Fruit fly (Drosophila melanogaster) whole organism, embryonic: ENCODE measurements around the gene JMJD5.

ENCODE experiments used
- CG11085 ChIP-seq: fragments of 200-800 bp; sonication (Bioruptor generic); IDR thresholded peaks from 2 replicates; pipeline ENCODE4 v1.3.6; 2022; ENCODE audit warnings: missing biosample characterization, missing genetic modification characterization
- CG14014 ChIP-seq: fragments of 200-800 bp; sonication (Bioruptor generic); IDR thresholded peaks from 2 replicates; pipeline ENCODE4 v1.3.6; 2022; ENCODE audit warnings: missing biosample characterization, missing genetic modification characterization
- CG15696 ChIP-seq: fragments of 200-800 bp; sonication (Bioruptor generic); optimal IDR thresholded peaks from 2 replicates; lab custom pipeline; 2019; ENCODE audit warnings: missing biosample characterization, mild to moderate bottlenecking, missing genetic modification characterization, moderate library complexity
- CG2712 ChIP-seq: fragments of 200-800 bp; optimal IDR thresholded peaks from 3 replicates; lab custom pipeline; 2019; ENCODE audit warnings: missing biosample characterization, mild to moderate bottlenecking, missing genetic modification characterization, moderate library complexity
- CG3995 ChIP-seq: fragments of 200-800 bp; sonication (Bioruptor generic); optimal IDR thresholded peaks from 3 replicates; lab custom pipeline; 2016; ENCODE audit warnings: missing biosample characterization, missing genetic modification characterization
- HLHmδ ChIP-seq: fragments of 200-800 bp; sonication (Bioruptor generic); optimal IDR thresholded peaks from 2 replicates; lab custom pipeline; 2018; ENCODE audit warnings: missing biosample characterization, mild to moderate bottlenecking, missing genetic modification characterization, moderate library complexity
- psq ChIP-seq: fragments of 200-800 bp; sonication (Bioruptor generic); optimal IDR thresholded peaks from 2 replicates; lab custom pipeline; 2017; ENCODE audit warnings: missing biosample characterization, missing genetic modification characterization
- sug ChIP-seq: fragments of 200-800 bp; optimal IDR thresholded peaks from 2 replicates; lab custom pipeline; 2019; ENCODE audit warnings: missing biosample characterization, mild to moderate bottlenecking, missing genetic modification characterization, moderate library complexity
- trh ChIP-seq: fragments of 200-800 bp; sonication (Bioruptor generic); optimal IDR thresholded peaks from 2 replicates; lab custom pipeline; 2016; ENCODE audit warnings: missing biosample characterization, missing genetic modification characterization

dm6 chr3L:822619-823018 lies 18.5 kb downstream of the JMJD5 start:
- TF ChIP-seq CG11085 (GFP tag; lab: Robert Waterston, UW) (no peak), CG2712 (tag; lab: Kevin White, UChicago) (no peak), HLHmδ (no peak), CG15696 (tag; lab: Kevin White, UChicago) (no peak), psq (GFP tag; lab: Kevin White, UChicago) (no peak), CG14014 (GFP tag; lab: Robert Waterston, UW) (no peak), CG3995 (GFP tag; lab: Kevin White, UChicago) (no peak), sug (tag; lab: Kevin White, UChicago) (no peak), trh (no peak)
